Fruit fly (Drosophila melanogaster) whole organism, prepupa: ENCODE measurements around the gene CG15529.

Source experiments
- CG11762 ChIP-seq: fragments of 200-800 bp; sonication (Bioruptor generic); optimal IDR thresholded peaks from 3 replicates; lab custom pipeline; 2016; ENCODE audit warnings: missing biosample characterization, missing genetic modification characterization; ENCODE audit not compliant: insufficient read depth
- CG11902 ChIP-seq: fragments of 200-800 bp; sonication (Bioruptor generic); optimal IDR thresholded peaks from 3 replicates; lab custom pipeline; 2016; ENCODE audit warnings: missing biosample characterization, missing genetic modification characterization
- CG1621 ChIP-seq: fragments of 200-800 bp; sonication (Bioruptor generic); optimal IDR thresholded peaks from 3 replicates; lab custom pipeline; 2018; ENCODE audit warnings: missing biosample characterization, mild to moderate bottlenecking, missing genetic modification characterization
- CG16779 ChIP-seq: fragments of 200-800 bp; sonication (Bioruptor generic); optimal IDR thresholded peaks from 3 replicates; lab custom pipeline; 2017; ENCODE audit warnings: missing biosample characterization, mild to moderate bottlenecking, missing genetic modification characterization
- CG3032 ChIP-seq: fragments of 200-800 bp; optimal IDR thresholded peaks from 2 replicates; lab custom pipeline; 2019; ENCODE audit warnings: missing biosample characterization, mild to moderate bottlenecking, missing genetic modification characterization, moderate library complexity
- CG31627 ChIP-seq: fragments of 200-800 bp; sonication (Bioruptor generic); optimal IDR thresholded peaks from 3 replicates; lab custom pipeline; 2016; ENCODE audit warnings: missing biosample characterization, missing genetic modification characterization
- CG3919 ChIP-seq: fragments of 200-800 bp; sonication (Bioruptor generic); optimal IDR thresholded peaks from 3 replicates; lab custom pipeline; 2016; ENCODE audit warnings: missing biosample characterization, missing genetic modification characterization
- CG6163 ChIP-seq: fragments of 200-800 bp; sonication (Bioruptor generic); IDR thresholded peaks from 3 replicates; pipeline ENCODE4 v1.3.6; 2022; ENCODE audit warnings: missing biosample characterization, missing genetic modification characterization
- CG6276 ChIP-seq: fragments of 200-800 bp; sonication (Bioruptor generic); optimal IDR thresholded peaks from 2 replicates; lab custom pipeline; 2017; ENCODE audit warnings: missing biosample characterization, mild to moderate bottlenecking, missing genetic modification characterization
- CG6854 ChIP-seq: fragments of 200-800 bp; sonication (Bioruptor generic); optimal IDR thresholded peaks from 2 replicates; lab custom pipeline; 2017; ENCODE audit warnings: missing biosample characterization, mild to moderate bottlenecking, missing genetic modification characterization
- CG8119 ChIP-seq: fragments of 200-800 bp; sonication (Bioruptor generic); IDR thresholded peaks from 3 replicates; pipeline ENCODE4 v1.3.6; 2022; ENCODE audit warnings: missing biosample characterization, missing genetic modification characterization
- CG8319 ChIP-seq: fragments of 200-800 bp; sonication (Bioruptor generic); optimal IDR thresholded peaks from 3 replicates; lab custom pipeline; 2016; ENCODE audit warnings: missing biosample characterization, missing genetic modification characterization
- CG8632 ChIP-seq: fragments of 200-800 bp; sonication (Bioruptor generic); optimal IDR thresholded peaks from 3 replicates; lab custom pipeline; 2016; ENCODE audit warnings: missing biosample characterization, missing genetic modification characterization
- Eip78C ChIP-seq: fragments of 200-800 bp; sonication (Bioruptor generic); peaks from one replicate; lab custom pipeline; 2016; ENCODE audit warnings: missing biosample characterization, missing genetic modification characterization
- Eip93F ChIP-seq: fragments of 200-800 bp; sonication (Bioruptor generic); optimal IDR thresholded peaks from 2 replicates; lab custom pipeline; 2016; ENCODE audit warnings: missing biosample characterization, mild to moderate bottlenecking, missing genetic modification characterization
- Ets96B ChIP-seq: fragments of 200-800 bp; optimal IDR thresholded peaks from 2 replicates; lab custom pipeline; 2019; ENCODE audit warnings: missing biosample characterization, mild to moderate bottlenecking, missing genetic modification characterization, moderate library complexity
- Lpt ChIP-seq: fragments of 200-800 bp; sonication (Bioruptor generic); optimal IDR thresholded peaks from 3 replicates; lab custom pipeline; 2016; ENCODE audit warnings: missing biosample characterization, missing genetic modification characterization
- Sox102F ChIP-seq: fragments of 200-800 bp; sonication (Bioruptor generic); optimal IDR thresholded peaks from 2 replicates; lab custom pipeline; 2016; ENCODE audit warnings: missing biosample characterization, mild to moderate bottlenecking, missing genetic modification characterization
- Sox14 ChIP-seq: fragments of 200-800 bp; sonication (Bioruptor generic); optimal IDR thresholded peaks from 3 replicates; lab custom pipeline; 2016; ENCODE audit warnings: missing biosample characterization, missing genetic modification characterization
- eg ChIP-seq: fragments of 200-800 bp; sonication (Bioruptor generic); IDR thresholded peaks from 3 replicates; pipeline ENCODE4 v1.3.6; 2022; ENCODE audit warnings: missing biosample characterization, missing genetic modification characterization
- esn ChIP-seq: fragments of 200-800 bp; sonication (Bioruptor generic); optimal IDR thresholded peaks from 2 replicates; lab custom pipeline; 2016; ENCODE audit warnings: missing biosample characterization, mild to moderate bottlenecking, missing genetic modification characterization, moderate library complexity
- fd59A ChIP-seq: fragments of 200-800 bp; sonication (Bioruptor generic); optimal IDR thresholded peaks from 2 replicates; lab custom pipeline; 2017; ENCODE audit warnings: missing biosample characterization, mild to moderate bottlenecking, missing genetic modification characterization, missing genetic modification reagents
- fkh ChIP-seq: fragments of 200-800 bp; sonication (Bioruptor generic); optimal IDR thresholded peaks from 3 replicates; lab custom pipeline; 2017; ENCODE audit warnings: missing biosample characterization, mild to moderate bottlenecking, missing genetic modification characterization, moderate library complexity
- svp ChIP-seq: fragments of 200-800 bp; sonication (Bioruptor generic); peaks from one replicate; lab custom pipeline; 2016; ENCODE audit warnings: missing biosample characterization, missing genetic modification characterization
- topi ChIP-seq: fragments of 200-800 bp; sonication (Bioruptor generic); optimal IDR thresholded peaks from 3 replicates; lab custom pipeline; 2016; ENCODE audit warnings: missing biosample characterization, missing genetic modification characterization
- vri ChIP-seq: fragments of 200-800 bp; sonication (Bioruptor generic); optimal IDR thresholded peaks from 3 replicates; lab custom pipeline; 2016; ENCODE audit warnings: missing biosample characterization, mild to moderate bottlenecking, missing genetic modification characterization

The CG15529 gene

dm6 chr3R:30151300-30152109 is at the start of gene CG15529 (continued):
- TF ChIP-seq Lpt (peak; percentile 31), CG16779 (tag; lab: Kevin White, UChicago) (no peak), CG11902 (GFP tag; lab: Kevin White, UChicago) (peak; percentile 25), CG3032 (tag; lab: Kevin White, UChicago) (peak; percentile 77), CG3919 (peak; percentile 69), Sox14 (peak; percentile 52), fd59A (GFP tag; lab: Kevin White, UChicago) (peak; percentile 65), CG8632 (GFP tag; lab: Kevin White, UChicago) (peak; percentile 51), CG8119 (GFP tag; lab: Robert Waterston, UW) (peak; percentile 76), Eip93F (GFP tag; lab: Kevin White, UChicago) (no peak)

- TF ChIP-seq CG6854 (GFP tag; lab: Kevin White, UChicago) (no peak), Eip78C (GFP tag; lab: Kevin White, UChicago) (peak; percentile 73), CG6276 (GFP tag; lab: Kevin White, UChicago) (no peak), CG11762 (GFP tag; lab: Kevin White, UChicago) (no peak), esn (GFP tag; lab: Kevin White, UChicago) (peak; percentile 11), CG3919 (peak; percentile 18), CG6163 (GFP tag; lab: Robert Waterston, UW) (peak; percentile 32; the same call in 1 of the 3 replicates), fkh (peak; percentile 21), CG1621 (tag; lab: Kevin White, UChicago) (peak; percentile 40), vri (GFP tag; lab: Kevin White, UChicago) (peak; percentile 84), svp (GFP tag; lab: Kevin White, UChicago) (peak; percentile 97)
These were observed 48.8 kb upstream of the CG15529 start for dm6 chr3R:30102806-30103619.

dm6 chr3R:30104912-30105510 is 46.8 kb upstream of the CG15529 start:
- TF ChIP-seq fd59A (GFP tag; lab: Kevin White, UChicago): no peak
- TF ChIP-seq svp (GFP tag; lab: Kevin White, UChicago): peak; percentile 30
- TF ChIP-seq vri (GFP tag; lab: Kevin White, UChicago): peak; percentile 74

dm6 chr3R:30105808-30106207 is 46.1 kb upstream of the CG15529 start:
- TF ChIP-seq eg (GFP tag; lab: Robert Waterston, UW): 0 out of 3 replicates have a peak, but pooled peaks have one; percentile 18
- TF ChIP-seq Sox102F (GFP tag; lab: Kevin White, UChicago): no peak
- no peak for TF ChIP-seq topi

DNA sequence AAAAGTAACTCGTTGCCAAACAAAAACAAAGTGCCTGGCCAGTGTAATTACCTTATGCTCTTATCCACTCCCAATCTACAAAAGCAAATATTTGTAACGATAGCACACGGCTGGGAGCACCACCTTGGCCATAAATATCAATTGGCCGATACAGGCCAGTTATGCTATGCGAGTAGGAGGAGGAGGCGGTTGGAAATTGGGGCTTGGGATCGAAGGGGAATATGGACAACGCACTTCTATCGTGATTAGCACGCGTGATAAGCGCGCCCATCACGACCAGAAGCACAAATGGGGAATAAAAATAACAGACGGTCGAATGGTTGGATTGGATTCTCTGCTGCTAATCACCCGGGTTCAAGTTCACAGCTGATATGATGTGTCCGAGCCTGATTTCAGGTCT is 45.3 kb upstream of the CG15529 start:
- TF ChIP-seq Ets96B (tag; lab: Kevin White, UChicago) (no peak), fkh (peak; percentile 56), Eip78C (GFP tag; lab: Kevin White, UChicago) (peak; percentile 44), svp (GFP tag; lab: Kevin White, UChicago) (peak; percentile 93), CG8319 (GFP tag; lab: Kevin White, UChicago) (no peak)

dm6 chr3R:30107718-30108117 is 44.1 kb upstream of the CG15529 start:
- peak; percentile 86 for TF ChIP-seq svp (GFP tag; lab: Kevin White, UChicago)
- TF ChIP-seq CG31627: no peak
